Worm (Caenorhabditis elegans) whole organism, L3 larva: ENCODE data around the gene sel-2.

Source experiments
- aly-2 ChIP-seq: fragments of 150-350 bp; optimal IDR thresholded peaks from 2 replicates; lab custom pipeline; 2014; ENCODE audit warnings: missing biosample characterization, missing genetic modification characterization
- ama-1 ChIP-seq: fragments of 150-350 bp; optimal IDR thresholded peaks from 2 replicates; lab custom pipeline; 2018
- egl-27 ChIP-seq: sonication (generic microtip); optimal IDR thresholded peaks from 4 replicates; lab custom pipeline; 2017; ENCODE audit warnings: missing biosample characterization, missing genetic modification reagents, missing genetic modification characterization
- elt-1 ChIP-seq: fragments of 150-350 bp; optimal IDR thresholded peaks from 2 replicates; lab custom pipeline; 2014; ENCODE audit warnings: missing biosample characterization, missing genetic modification characterization
- fos-1 ChIP-seq: fragments of 150-350 bp; optimal IDR thresholded peaks from 2 replicates; lab custom pipeline; 2014; ENCODE audit warnings: missing biosample characterization, missing genetic modification characterization
- lin-15B ChIP-seq: fragments of 150-350 bp; optimal IDR thresholded peaks from 2 replicates; lab custom pipeline; 2014; ENCODE audit warnings: missing biosample characterization, missing genetic modification characterization
- nhr-11 ChIP-seq: fragments of 150-350 bp; optimal IDR thresholded peaks from 2 replicates; lab custom pipeline; 2014; ENCODE audit warnings: missing biosample characterization, missing genetic modification characterization
- nhr-76 ChIP-seq: fragments of 150-350 bp; sonication (generic microtip); optimal IDR thresholded peaks from 5 replicates; lab custom pipeline; 2014; ENCODE audit warnings: missing biosample characterization, missing genetic modification characterization
- nhr-77 ChIP-seq: fragments of 150-350 bp; optimal IDR thresholded peaks from 2 replicates; lab custom pipeline; 2014; ENCODE audit warnings: missing biosample characterization, missing genetic modification characterization
- pha-4 ChIP-seq: fragments of 150-350 bp; optimal IDR thresholded peaks from 2 replicates; lab custom pipeline; 2014; ENCODE audit warnings: missing biosample characterization, missing genetic modification reagents, missing genetic modification characterization
- snpc-4 ChIP-seq: fragments of 150-350 bp; optimal IDR thresholded peaks from 2 replicates; lab custom pipeline; 2014; ENCODE audit warnings: missing biosample characterization, missing genetic modification characterization

DNA sequence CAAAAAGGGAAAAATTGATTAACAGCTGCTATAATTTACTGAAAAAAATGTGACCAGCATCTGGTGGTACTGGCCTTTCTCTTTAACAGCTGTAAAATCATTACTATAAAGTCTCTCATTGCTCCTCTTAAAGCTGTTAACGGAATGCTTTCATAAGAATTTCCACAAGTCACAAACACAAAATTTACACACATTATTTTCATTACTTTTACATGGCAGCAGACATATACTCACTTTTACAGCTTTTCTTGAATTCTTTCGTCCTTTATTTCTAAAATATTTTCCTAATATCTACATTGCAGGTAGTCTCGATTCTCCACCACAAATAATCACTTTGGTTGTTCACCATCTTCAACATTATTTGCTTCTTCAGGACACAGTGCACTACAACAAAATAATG is 58.9 kb downstream of the sel-2 start, which contains the start of gene imph-1:
- TF ChIP-seq pha-4 (tag; lab: Kevin White, UChicago) (no peak), nhr-77 (tag; lab: Kevin White, UChicago) (no peak), elt-1 (tag; lab: Kevin White, UChicago) (no peak), nhr-76 (no peak), aly-2 (tag; lab: Kevin White, UChicago) (no peak), nhr-11 (tag; lab: Kevin White, UChicago) (no peak), fos-1 (tag; lab: Kevin White, UChicago) (no peak), egl-27 (tag; lab: Kevin White, UChicago) (no peak), lin-15B (no peak), snpc-4 (tag; lab: Kevin White, UChicago) (no peak), ama-1 (no peak)
